Worm (Caenorhabditis elegans): ENCODE measurements around the gene T05B9.2.

T05B9.2 gene

ce11 chrII:11241497-11241896 is 14.1 kb upstream of the T05B9.2 start:
- TF ChIP-seq mml-1 (tag; optimal IDR thresholded peaks at IDR 0.05), result no peak
- no peak for TF ChIP-seq fkh-10 (GFP tag; optimal IDR thresholded peaks at IDR 0.05)
- no peak for TF ChIP-seq lin-39 (tag; optimal IDR thresholded peaks at IDR 0.05)
- no peak for TF ChIP-seq hmg-11 (tag; optimal IDR thresholded peaks at IDR 0.05)
- TF ChIP-seq nhr-67 (tag; optimal IDR thresholded peaks at IDR 0.05), result no peak
- no peak for TF ChIP-seq jun-1 (tag; optimal IDR thresholded peaks at IDR 0.05)
- TF ChIP-seq elt-3 (tag; optimal IDR thresholded peaks at IDR 0.05), result no peak
- TF ChIP-seq nhr-28 (tag; optimal IDR thresholded peaks at IDR 0.05), result no peak

ce11 chrII:11242918-11243317 is 12.7 kb upstream of the T05B9.2 start:
- TF ChIP-seq ztf-11 (tag; optimal IDR thresholded peaks at IDR 0.05) (no peak), ZK546.5 (tag; optimal IDR thresholded peaks at IDR 0.05) (no peak), nhr-11 (tag; optimal IDR thresholded peaks at IDR 0.05) (no peak), zag-1 (tag; optimal IDR thresholded peaks at IDR 0.05) (no peak), nhr-77 (tag; optimal IDR thresholded peaks at IDR 0.05) (no peak), fos-1 (tag; optimal IDR thresholded peaks at IDR 0.05) (no peak)

ce11 chrII:11246506-11246905 is 9.1 kb upstream of the T05B9.2 start:
- TF ChIP-seq sea-2 (GFP tag; optimal IDR thresholded peaks at IDR 0.05), result no peak
- TF ChIP-seq nhr-25 (tag; optimal IDR thresholded peaks at IDR 0.05), result peak; percentile 29
- no peak for TF ChIP-seq nhr-23 (tag; optimal IDR thresholded peaks at IDR 0.05)
- no peak for TF ChIP-seq pha-4 (tag; optimal IDR thresholded peaks at IDR 0.05)
- no peak for TF ChIP-seq R02D3.7 (tag; optimal IDR thresholded peaks at IDR 0.05)
- no peak for TF ChIP-seq nfya-1 (tag; optimal IDR thresholded peaks at IDR 0.05; ENCODE audit: insufficient read depth)
- no peak for TF ChIP-seq fkh-2 (tag; optimal IDR thresholded peaks at IDR 0.05)

ce11 chrII:11247414-11247813 is 8.2 kb upstream of the T05B9.2 start, which contains the start of gene T06D8.10:
TSS of gene T06D8.10 (minus strand) at chrII:11247514.
- no peak for TF ChIP-seq ceh-82 (tag; optimal IDR thresholded peaks at IDR 0.05)
- no peak for TF ChIP-seq nhr-237 (tag; optimal IDR thresholded peaks at IDR 0.05)
- TF ChIP-seq tbx-2 (tag; optimal IDR thresholded peaks at IDR 0.05), result no peak
- TF ChIP-seq fos-1 (tag; optimal IDR thresholded peaks at IDR 0.05), result no peak
- peak; percentile 81 for TF ChIP-seq nhr-25 (tag; optimal IDR thresholded peaks at IDR 0.05)
- no peak for TF ChIP-seq nhr-11 (tag; optimal IDR thresholded peaks at IDR 0.05)
- no peak for TF ChIP-seq unc-39 (tag; optimal IDR thresholded peaks at IDR 0.05)
- TF ChIP-seq zag-1 (tag; optimal IDR thresholded peaks at IDR 0.05), result no peak
- no peak for TF ChIP-seq unc-62 (GFP tag; optimal IDR thresholded peaks at IDR 0.05)
- no peak for TF ChIP-seq lsy-12 (tag; optimal IDR thresholded peaks at IDR 0.05)
- no peak for TF ChIP-seq mdl-1 (tag; optimal IDR thresholded peaks at IDR 0.05)
- TF ChIP-seq nhr-43 (tag; optimal IDR thresholded peaks at IDR 0.05; ENCODE audit: poor library complexity, severe bottlenecking), result peak; percentile 10

ce11 chrII:11259766-11260165 is 4.1 kb downstream of the T05B9.2 start:
- TF ChIP-seq mml-1 (tag; optimal IDR thresholded peaks at IDR 0.05) (no peak), egl-27 (tag; optimal IDR thresholded peaks at IDR 0.05) (no peak), fkh-2 (tag; optimal IDR thresholded peaks at IDR 0.05) (no peak), nhr-67 (tag; optimal IDR thresholded peaks at IDR 0.05) (no peak), nhr-11 (tag; optimal IDR thresholded peaks at IDR 0.05) (no peak), lsy-12 (tag; optimal IDR thresholded peaks at IDR 0.05) (no peak), elt-3 (tag; optimal IDR thresholded peaks at IDR 0.05) (no peak), nfya-1 (tag; optimal IDR thresholded peaks at IDR 0.05; ENCODE audit: insufficient read depth) (no peak), egl-5 (tag; optimal IDR thresholded peaks at IDR 0.05) (no peak), hmg-11 (tag; optimal IDR thresholded peaks at IDR 0.05) (no peak), mdl-1 (tag; optimal IDR thresholded peaks at IDR 0.05) (no peak), nhr-23 (tag; optimal IDR thresholded peaks at IDR 0.05) (no peak), elt-2 (tag; optimal IDR thresholded peaks at IDR 0.05) (no peak), daf-12 (tag; optimal IDR thresholded peaks at IDR 0.05) (no peak), nhr-25 (tag; optimal IDR thresholded peaks at IDR 0.05) (no peak), nhr-12 (tag; optimal IDR thresholded peaks at IDR 0.05) (no peak)
